Worm (Caenorhabditis elegans) whole organism, midembryonic: ENCODE results near the gene K11G12.6.

ENCODE experiments used
- T22C8.4 ChIP-seq: fragments of 200-800 bp; sonication (Bioruptor generic); IDR thresholded peaks from 2 replicates; pipeline ENCODE4 v1.3.6; 2022; ENCODE audit warnings: missing genetic modification characterization, missing compliant biosample characterization
- cog-1 ChIP-seq: sonication (generic microtip); optimal IDR thresholded peaks from 2 replicates; lab custom pipeline; 2016; ENCODE audit warnings: missing genetic modification characterization, missing compliant biosample characterization
- flt-1 ChIP-seq: fragments of 200-800 bp; sonication (Bioruptor generic); IDR thresholded peaks from 2 replicates; pipeline ENCODE4 v1.3.6; 2022; ENCODE audit warnings: missing genetic modification characterization, missing compliant biosample characterization
- med-1 ChIP-seq: sonication (generic microtip); optimal IDR thresholded peaks from 2 replicates; lab custom pipeline; 2017; ENCODE audit warnings: missing genetic modification characterization, mild to moderate bottlenecking, missing compliant biosample characterization, antibody characterized with exemption, missing genetic modification reagents; ENCODE audit not compliant: insufficient read depth
- ref-1 ChIP-seq: fragments of 200-800 bp; sonication (Bioruptor generic); conservative IDR thresholded peaks from 2 replicates; pipeline ENCODE4 v1.3.6; 2022; ENCODE audit warnings: missing genetic modification reagents, missing genetic modification characterization, missing compliant biosample characterization
- tab-1 ChIP-seq: fragments of 200-800 bp; sonication (Bioruptor generic); IDR thresholded peaks from 2 replicates; pipeline ENCODE4 v1.3.6; 2022; ENCODE audit warnings: missing genetic modification characterization, missing compliant biosample characterization
- ztf-23 ChIP-seq: fragments of 200-800 bp; sonication (Bioruptor generic); IDR thresholded peaks from 2 replicates; pipeline ENCODE4 v1.3.6; 2022; ENCODE audit warnings: missing genetic modification reagents, missing genetic modification characterization, missing compliant biosample characterization
- ztf-29 ChIP-seq: fragments of 200-800 bp; sonication (Bioruptor generic); IDR thresholded peaks from 2 replicates; pipeline ENCODE4 v1.3.6; 2022; ENCODE audit warnings: missing genetic modification reagents, missing genetic modification characterization, missing compliant biosample characterization

ce11 chrX:6698267-6698666 lies 31.2 kb downstream of the K11G12.6 start, which contains the start of the genes F38B6.7 and F38B6.2:
- no peak for TF ChIP-seq flt-1 (GFP tag; lab: Robert Waterston, UW)
- no peak for TF ChIP-seq T22C8.4
- TF ChIP-seq med-1 (GFP tag; lab: Kevin White, UChicago), result no peak
- TF ChIP-seq ztf-23, result no peak
- TF ChIP-seq ztf-29, result no peak
- no peak for TF ChIP-seq cog-1
- TF ChIP-seq tab-1, result no peak
- no peak for TF ChIP-seq ref-1
